Worm (Caenorhabditis elegans): ENCODE results near the gene acs-22.

acs-22 gene

DNA sequence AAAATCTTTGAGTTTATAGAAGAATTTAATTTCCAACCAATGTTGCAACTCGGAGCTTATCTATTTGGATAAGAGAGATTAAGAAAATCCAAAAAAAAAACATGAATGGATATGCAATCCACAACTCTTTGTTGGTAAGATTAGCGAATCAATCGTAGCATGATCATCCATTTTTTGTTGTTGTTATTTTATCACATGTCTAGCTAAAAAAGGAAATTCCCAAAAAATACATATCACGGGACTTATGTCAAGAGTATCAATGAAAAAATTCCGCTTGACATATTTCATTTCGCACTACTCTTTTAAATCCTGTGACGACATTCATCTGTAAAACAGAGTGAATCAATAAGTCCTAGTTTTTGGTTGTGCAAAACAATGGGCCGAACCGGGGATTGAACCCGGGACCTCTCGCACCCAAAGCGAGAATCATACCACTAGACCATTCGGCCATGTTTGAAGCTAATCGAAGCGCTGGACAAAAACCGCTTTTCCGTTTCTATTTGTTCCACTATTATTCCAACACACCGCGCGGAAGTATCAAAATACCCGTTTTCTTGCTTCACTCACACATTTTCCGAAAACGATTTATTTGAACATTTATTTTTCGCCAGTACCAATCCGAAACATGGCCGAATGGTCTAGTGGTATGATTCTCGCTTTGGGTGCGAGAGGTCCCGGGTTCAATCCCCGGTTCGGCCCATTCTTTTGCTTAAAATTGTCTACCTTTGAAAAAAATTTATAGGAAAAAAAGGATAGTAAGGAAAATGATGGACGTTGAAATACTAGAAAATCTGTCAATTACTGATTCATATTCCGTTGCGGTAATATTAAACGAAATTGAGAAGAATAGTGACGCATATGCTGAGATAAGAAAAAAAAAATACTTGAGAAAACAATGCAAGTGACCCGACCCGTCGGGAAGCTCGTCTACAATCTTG lies 38.4 kb downstream of the acs-22 start:
- no peak for TF ChIP-seq elt-3 (tag; optimal IDR thresholded peaks at IDR 0.05)
- TF ChIP-seq fkh-8 (tag; optimal IDR thresholded peaks at IDR 0.05) = peak; percentile 61
- TF ChIP-seq lsy-2 (tag; optimal IDR thresholded peaks at IDR 0.05) = no peak
- no peak for TF ChIP-seq ceh-88 (GFP tag; IDR thresholded peaks at IDR 0.05)
- no peak for TF ChIP-seq ceh-63 (GFP tag; optimal IDR thresholded peaks at IDR 0.05)
- peak; percentile 13 for TF ChIP-seq snu-23 (GFP tag; optimal IDR thresholded peaks at IDR 0.05)
- TF ChIP-seq nhr-90 (tag; optimal IDR thresholded peaks at IDR 0.05; ENCODE audit: poor library complexity) = peak; percentile 20
- peak; percentile 87 for TF ChIP-seq dsc-1 (tag; optimal IDR thresholded peaks at IDR 0.05)
- TF ChIP-seq unc-62 (GFP tag; optimal IDR thresholded peaks at IDR 0.05) = no peak
- no peak for TF ChIP-seq irx-1 (tag; optimal IDR thresholded peaks at IDR 0.05)
- TF ChIP-seq swsn-7 (tag; optimal IDR thresholded peaks at IDR 0.05) = no peak
- peak; percentile 20 for TF ChIP-seq nhr-47 (tag; optimal IDR thresholded peaks at IDR 0.05)
- peak; percentile 64 for TF ChIP-seq nhr-85 (tag)
- no peak for TF ChIP-seq efl-1 (optimal IDR thresholded peaks at IDR 0.05)
- TF ChIP-seq efl-1 (GFP tag; optimal IDR thresholded peaks at IDR 0.05 in 1 of 2) = peak in 1 of 2 experiments; percentile 36
- no peak for TF ChIP-seq nhr-20 (tag; optimal IDR thresholded peaks at IDR 0.05)
- TF ChIP-seq mep-1 (tag; optimal IDR thresholded peaks at IDR 0.05) = peak; percentile 8
- peak; percentile 28 for TF ChIP-seq nhr-71 (tag; optimal IDR thresholded peaks at IDR 0.05)
- peak; percentile 86 for TF ChIP-seq sox-4 (tag; optimal IDR thresholded peaks at IDR 0.05)
- TF ChIP-seq hpl-2 (GFP tag; optimal IDR thresholded peaks at IDR 0.05) = no peak
- no peak for TF ChIP-seq lir-3 (tag; optimal IDR thresholded peaks at IDR 0.05; ENCODE audit: poor library complexity)
- TF ChIP-seq pax-3 (tag; optimal IDR thresholded peaks at IDR 0.05) = peak; percentile 60
- no peak for TF ChIP-seq unc-130 (tag; optimal IDR thresholded peaks at IDR 0.05)

DNA sequence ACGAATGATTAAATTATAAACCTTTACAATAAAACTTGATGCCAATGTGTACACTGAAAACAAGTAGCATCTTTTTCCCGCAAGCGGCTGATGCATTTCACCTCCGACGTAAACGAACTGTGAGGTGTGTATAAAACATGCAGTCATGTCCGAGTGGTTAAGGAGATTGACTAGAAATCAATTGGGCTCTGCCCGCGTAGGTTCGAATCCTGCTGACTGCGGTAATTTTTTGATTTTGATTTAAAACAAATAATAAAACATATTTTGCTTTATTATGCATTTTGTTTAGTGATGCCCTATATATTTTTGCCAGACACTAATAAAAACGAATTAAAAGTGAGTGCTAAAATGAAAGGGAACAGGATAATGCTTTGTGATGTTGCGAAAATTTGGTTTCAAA lies 40.5 kb downstream of the acs-22 start:
- TF ChIP-seq ceh-8 (GFP tag; optimal IDR thresholded peaks at IDR 0.05) = no peak
- peak; percentile 72 for TF ChIP-seq snu-23 (GFP tag; optimal IDR thresholded peaks at IDR 0.05)
- TF ChIP-seq F16B12.6 (tag; optimal IDR thresholded peaks at IDR 0.05) = no peak
- no peak for TF ChIP-seq ces-1 (GFP tag; optimal IDR thresholded peaks at IDR 0.05)
- TF ChIP-seq sptf-1 (tag; optimal IDR thresholded peaks at IDR 0.05) = no peak
- peak in 1 of 2 experiments; percentile 3 for TF ChIP-seq efl-1 (optimal IDR thresholded peaks at IDR 0.05)
- peak in 1 of 2 experiments; percentile 66 for TF ChIP-seq efl-1 (GFP tag; optimal IDR thresholded peaks at IDR 0.05 in 1 of 2)
- TF ChIP-seq skn-1 (tag; optimal IDR thresholded peaks at IDR 0.05) = peak; percentile 15
- peak in 1 of 2 experiments; percentile 11 for TF ChIP-seq lin-35 (GFP tag; optimal IDR thresholded peaks at IDR 0.05)
- no peak for TF ChIP-seq ztf-4 (tag; optimal IDR thresholded peaks at IDR 0.05)
- no peak for TF ChIP-seq vab-15 (tag; optimal IDR thresholded peaks at IDR 0.05)
- peak; percentile 53 for TF ChIP-seq nhr-71 (tag; optimal IDR thresholded peaks at IDR 0.05)
- no peak for TF ChIP-seq fkh-10 (GFP tag; optimal IDR thresholded peaks at IDR 0.05)
- no peak for TF ChIP-seq tlp-1 (tag; optimal IDR thresholded peaks at IDR 0.05)
- no peak for TF ChIP-seq isw-1 (GFP tag; IDR thresholded peaks at IDR 0.05)
- TF ChIP-seq zip-4 (GFP tag; optimal IDR thresholded peaks at IDR 0.05) = peak; percentile 9
- TF ChIP-seq rnt-1 (tag; optimal IDR thresholded peaks at IDR 0.05) = no peak
- no peak for TF ChIP-seq ceh-63 (GFP tag; optimal IDR thresholded peaks at IDR 0.05)
- TF ChIP-seq Y116A8C.19 (tag; optimal IDR thresholded peaks at IDR 0.05; ENCODE audit: borderline replicate concordance) = no peak
- TF ChIP-seq nhr-77 (tag; optimal IDR thresholded peaks at IDR 0.05) = no peak
- TF ChIP-seq hlh-17 (GFP tag; optimal IDR thresholded peaks at IDR 0.05; ENCODE audit: borderline replicate concordance) = no peak
- no peak for TF ChIP-seq fkh-8 (tag; optimal IDR thresholded peaks at IDR 0.05)
- TF ChIP-seq pax-3 (tag; optimal IDR thresholded peaks at IDR 0.05) = no peak
- no peak for TF ChIP-seq ztf-11 (tag; optimal IDR thresholded peaks at IDR 0.05)
- TF ChIP-seq mab-9 (GFP tag; IDR thresholded peaks at IDR 0.05) = no peak
- TF ChIP-seq snpc-4 (tag; optimal IDR thresholded peaks at IDR 0.05) = no peak
- TF ChIP-seq efl-3 (GFP tag; optimal IDR thresholded peaks at IDR 0.05) = no peak
- no peak for TF ChIP-seq egl-13 (tag; optimal IDR thresholded peaks at IDR 0.05)
- no peak for TF ChIP-seq ceh-90 (tag; optimal IDR thresholded peaks at IDR 0.05)
- TF ChIP-seq elt-3 (tag; optimal IDR thresholded peaks at IDR 0.05) = no peak
- TF ChIP-seq unc-130 (tag; optimal IDR thresholded peaks at IDR 0.05) = peak; percentile 59
- TF ChIP-seq hlh-4 (tag; optimal IDR thresholded peaks at IDR 0.05) = no peak
- no peak for TF ChIP-seq nhr-237 (tag; optimal IDR thresholded peaks at IDR 0.05)
- no peak for TF ChIP-seq jun-1 (tag; optimal IDR thresholded peaks at IDR 0.05)
- no peak for TF ChIP-seq lin-15B (tag; optimal IDR thresholded peaks at IDR 0.05)
